Comparison of ENCODE assay signal across 1 worm cellular context in genomic region chrIII:13565972-13566371, ce11.
TF ChIP-seq lines count a peak whose summit lies in the region.

No protein-coding gene starts in this region.

TF ChIP-seq in whole organism, L4 larva, 104 proteins besides CTCF, POLR2A, EP300 and RAD21 (continued from another document):
- TF ChIP-seq aha-1 (tag; lab: Kevin White, UChicago) = peak; percentile 8
- peak in 1 of 2 experiments; percentile 27 for TF ChIP-seq lsy-2 (tag; optimal IDR thresholded peaks at IDR 0.05; lab: Kevin White, UChicago)
- TF ChIP-seq lim-7 (GFP tag; IDR thresholded peaks at IDR 0.05; lab: Robert Waterston, UW) = no peak
- TF ChIP-seq nhr-76 (tag; optimal IDR thresholded peaks at IDR 0.05; lab: Kevin White, UChicago) = no peak
- TF ChIP-seq nhr-42 (GFP tag; IDR thresholded peaks at IDR 0.05; lab: Robert Waterston, UW) = no peak
- TF ChIP-seq skn-1 (tag; optimal IDR thresholded peaks at IDR 0.05; lab: Kevin White, UChicago) = no peak
- no peak for TF ChIP-seq cey-2 (tag; optimal IDR thresholded peaks at IDR 0.05; lab: Kevin White, UChicago; ENCODE audit: borderline replicate concordance, insufficient read depth)
- TF ChIP-seq madf-9 (GFP tag; conservative IDR thresholded peaks at IDR 0.05; lab: Robert Waterston, UW) = no peak
- TF ChIP-seq ceh-32 (tag; optimal IDR thresholded peaks at IDR 0.05; lab: Kevin White, UChicago; ENCODE audit: poor library complexity) = no peak
- peak in 1 of 2 experiments; percentile 10 for TF ChIP-seq unc-62 (GFP tag; optimal IDR thresholded peaks at IDR 0.05 in 1 of 2; lab: Kevin White, UChicago)
- no peak for TF ChIP-seq unc-62 (tag; optimal IDR thresholded peaks at IDR 0.05; lab: Kevin White, UChicago)
- TF ChIP-seq ceh-28 (tag; optimal IDR thresholded peaks at IDR 0.05; lab: Kevin White, UChicago) = no peak
- no peak for TF ChIP-seq fkh-10 (GFP tag; optimal IDR thresholded peaks at IDR 0.05; lab: Kevin White, UChicago)
- TF ChIP-seq T20F7.1 (GFP tag; optimal IDR thresholded peaks at IDR 0.05; lab: Kevin White, UChicago) = no peak
- TF ChIP-seq spr-1 (tag; optimal IDR thresholded peaks at IDR 0.05; lab: Kevin White, UChicago) = no peak
- TF ChIP-seq nhr-11 (tag; optimal IDR thresholded peaks at IDR 0.05; lab: Kevin White, UChicago) = peak; percentile 10
- no peak for TF ChIP-seq dmd-8 (GFP tag; IDR thresholded peaks at IDR 0.05; lab: Robert Waterston, UW)
- no peak for TF ChIP-seq dmd-9 (GFP tag; IDR thresholded peaks at IDR 0.05; lab: Robert Waterston, UW)
